Fruit fly (Drosophila melanogaster) whole organism, embryonic: Measurements from ENCODE around the gene RpL28.

Source experiments
- BEAF-32 ChIP-seq: fragments of 200-800 bp; sonication (Bioruptor generic); optimal IDR thresholded peaks from 3 replicates; lab custom pipeline; 2017; ENCODE audit warnings: missing biosample characterization, missing genetic modification characterization, mild to moderate bottlenecking, moderate library complexity, missing genetic modification reagents
- Bgb ChIP-seq: fragments of 200-800 bp; sonication (Bioruptor generic); IDR thresholded peaks from 2 replicates; pipeline ENCODE4 v1.3.6; 2022; ENCODE audit warnings: missing biosample characterization, missing genetic modification characterization; ENCODE audit not compliant: partially characterized antibody
- CG1024 ChIP-seq: fragments of 200-800 bp; sonication (Bioruptor generic); IDR thresholded peaks from 2 replicates; pipeline ENCODE4 v1.3.6; 2022; ENCODE audit warnings: missing biosample characterization, missing genetic modification characterization
- CG11398 ChIP-seq: fragments of 200-800 bp; sonication (Bioruptor generic); optimal IDR thresholded peaks from 2 replicates; lab custom pipeline; 2016; ENCODE audit warnings: missing biosample characterization, missing genetic modification characterization
- CG11560 ChIP-seq: fragments of 200-800 bp; sonication (Bioruptor generic); IDR thresholded peaks from 3 replicates; pipeline ENCODE4 v1.3.6; 2022; ENCODE audit warnings: missing biosample characterization, missing genetic modification characterization
- CG12104 ChIP-seq: fragments of 200-800 bp; sonication (Bioruptor generic); optimal IDR thresholded peaks from 3 replicates; lab custom pipeline; 2016; ENCODE audit warnings: missing biosample characterization, missing genetic modification characterization
- CG12744 ChIP-seq: fragments of 200-800 bp; sonication (Bioruptor generic); optimal IDR thresholded peaks from 2 replicates; lab custom pipeline; 2016; ENCODE audit warnings: missing biosample characterization, missing genetic modification characterization
- CG13624 ChIP-seq: fragments of 200-800 bp; sonication (Bioruptor generic); optimal IDR thresholded peaks from 2 replicates; lab custom pipeline; 2016; ENCODE audit warnings: missing biosample characterization, missing genetic modification characterization
- CG13775 ChIP-seq: fragments of 200-800 bp; sonication (Bioruptor generic); optimal IDR thresholded peaks from 3 replicates; lab custom pipeline; 2017; ENCODE audit warnings: missing biosample characterization, mild to moderate bottlenecking, missing genetic modification characterization
- CG1602 ChIP-seq: fragments of 200-800 bp; sonication (Bioruptor generic); optimal IDR thresholded peaks from 3 replicates; lab custom pipeline; 2016; ENCODE audit warnings: missing biosample characterization, missing genetic modification characterization
- CG16813 ChIP-seq: fragments of 200-800 bp; sonication (Bioruptor generic); IDR thresholded peaks from 3 replicates; pipeline ENCODE4 v1.3.6; 2022; ENCODE audit warnings: missing biosample characterization, missing genetic modification characterization; ENCODE audit not compliant: partially characterized antibody
- CG17568 ChIP-seq: fragments of 200-800 bp; sonication (Bioruptor generic); optimal IDR thresholded peaks from 2 replicates; lab custom pipeline; 2018; ENCODE audit warnings: missing biosample characterization, mild to moderate bottlenecking, missing genetic modification characterization, moderate library complexity
- CG17912 ChIP-seq: fragments of 200-800 bp; sonication (Bioruptor generic); optimal IDR thresholded peaks from 2 replicates; lab custom pipeline; 2018; ENCODE audit warnings: missing biosample characterization, mild to moderate bottlenecking, missing genetic modification characterization
- CG2129 ChIP-seq: fragments of 200-800 bp; sonication (Bioruptor generic); IDR thresholded peaks from 2 replicates; pipeline ENCODE4 v1.3.6; 2022; ENCODE audit warnings: missing biosample characterization, missing genetic modification characterization; ENCODE audit not compliant: partially characterized antibody
- CG33557 ChIP-seq: fragments of 200-800 bp; sonication (Bioruptor generic); optimal IDR thresholded peaks from 2 replicates; lab custom pipeline; 2019; ENCODE audit warnings: missing biosample characterization, mild to moderate bottlenecking, missing genetic modification characterization, moderate library complexity
- CG3838 ChIP-seq: fragments of 200-800 bp; sonication (Bioruptor generic); optimal IDR thresholded peaks from 3 replicates; lab custom pipeline; 2016; ENCODE audit warnings: missing biosample characterization, missing genetic modification characterization
- CG6272 ChIP-seq: fragments of 200-800 bp; sonication (Bioruptor generic); IDR thresholded peaks from 2 replicates; pipeline ENCODE4 v1.3.6; 2022; ENCODE audit warnings: missing biosample characterization, missing genetic modification characterization
- CG6791 ChIP-seq: fragments of 200-800 bp; sonication (Bioruptor generic); IDR thresholded peaks from 3 replicates; pipeline ENCODE4 v1.3.6; 2022; ENCODE audit warnings: missing biosample characterization, missing genetic modification characterization; ENCODE audit not compliant: partially characterized antibody
- CG9817 ChIP-seq: fragments of 200-800 bp; sonication (Bioruptor generic); optimal IDR thresholded peaks from 2 replicates; lab custom pipeline; 2018; ENCODE audit warnings: missing biosample characterization, mild to moderate bottlenecking, missing genetic modification characterization, moderate library complexity
- CG9876 ChIP-seq: fragments of 200-800 bp; sonication (Bioruptor generic); optimal IDR thresholded peaks from 2 replicates; lab custom pipeline; 2016; ENCODE audit warnings: missing biosample characterization, missing genetic modification characterization
- CG9932 ChIP-seq: fragments of 200-800 bp; sonication (Bioruptor generic); IDR thresholded peaks from 2 replicates; pipeline ENCODE4 v1.3.6; 2022; ENCODE audit warnings: missing biosample characterization, missing genetic modification characterization
- D19B ChIP-seq: fragments of 200-800 bp; sonication (Bioruptor generic); optimal IDR thresholded peaks from 2 replicates; lab custom pipeline; 2017; ENCODE audit warnings: missing biosample characterization, mild to moderate bottlenecking, missing genetic modification characterization
- Deaf1 ChIP-seq: fragments of 200-800 bp; optimal IDR thresholded peaks from 3 replicates; lab custom pipeline; 2019; ENCODE audit warnings: missing biosample characterization, mild to moderate bottlenecking, missing genetic modification characterization, moderate library complexity
- Gug ChIP-seq: fragments of 200-800 bp; sonication (Bioruptor generic); IDR thresholded peaks from 4 replicates; pipeline ENCODE4 v1.3.6; 2022; ENCODE audit warnings: missing biosample characterization, missing genetic modification characterization
- H15 ChIP-seq: fragments of 200-800 bp; sonication (Bioruptor generic); IDR thresholded peaks from 3 replicates; pipeline ENCODE4 v1.3.6; 2022; ENCODE audit warnings: missing biosample characterization, missing genetic modification characterization
- HLHmδ ChIP-seq: fragments of 200-800 bp; sonication (Bioruptor generic); optimal IDR thresholded peaks from 2 replicates; lab custom pipeline; 2018; ENCODE audit warnings: missing biosample characterization, mild to moderate bottlenecking, missing genetic modification characterization, moderate library complexity
- NC2β ChIP-seq: fragments of 200-800 bp; sonication (Bioruptor generic); optimal IDR thresholded peaks from 2 replicates; lab custom pipeline; 2016; ENCODE audit warnings: missing biosample characterization, missing genetic modification characterization
- NK7.1 ChIP-seq: fragments of 200-800 bp; sonication (Bioruptor generic); optimal IDR thresholded peaks from 3 replicates; lab custom pipeline; 2016; ENCODE audit warnings: missing biosample characterization, missing genetic modification characterization
- Opbp ChIP-seq: fragments of 200-800 bp; sonication (Bioruptor generic); IDR thresholded peaks from 3 replicates; pipeline ENCODE4 v1.3.6; 2022; ENCODE audit warnings: missing biosample characterization, missing genetic modification characterization; ENCODE audit not compliant: partially characterized antibody
- Poxn ChIP-seq: fragments of 200-800 bp; sonication (Bioruptor generic); IDR thresholded peaks from 2 replicates; pipeline ENCODE4 v1.3.6; 2022; ENCODE audit warnings: missing biosample characterization, missing genetic modification characterization
- Trl ChIP-seq, 3 experiments: fragments of >200 bp in 2 of 3; fragments of 200-800 bp in 1 of 3; sonication (Bioruptor generic) in 1 of 3; optimal IDR thresholded peaks; 2 replicates in 1 of 3; 3 replicates in 2 of 3; lab custom pipeline; 2016 to 2017; ENCODE audit warnings: missing biosample characterization in 1 of 3, missing genetic modification characterization in 1 of 3
- al ChIP-seq: fragments of 200-800 bp; sonication (Bioruptor generic); IDR thresholded peaks from 2 replicates; pipeline ENCODE4 v1.3.6; 2022; ENCODE audit warnings: missing biosample characterization, missing genetic modification characterization
- amos ChIP-seq: fragments of 200-800 bp; sonication (Bioruptor generic); IDR thresholded peaks from 2 replicates; pipeline ENCODE4 v1.3.6; 2022; ENCODE audit warnings: missing biosample characterization, missing genetic modification characterization; ENCODE audit not compliant: partially characterized antibody
- ash1 ChIP-seq: fragments of 200-800 bp; sonication (Bioruptor generic); optimal IDR thresholded peaks from 2 replicates; lab custom pipeline; 2018; ENCODE audit warnings: missing biosample characterization, mild to moderate bottlenecking, missing genetic modification characterization
- bigmax ChIP-seq: fragments of 200-800 bp; sonication (Bioruptor generic); optimal IDR thresholded peaks from 2 replicates; lab custom pipeline; 2018; ENCODE audit warnings: missing biosample characterization, mild to moderate bottlenecking, missing genetic modification characterization
- dmrt11E ChIP-seq: fragments of 200-800 bp; sonication (Bioruptor generic); optimal IDR thresholded peaks from 3 replicates; lab custom pipeline; 2018; ENCODE audit warnings: missing biosample characterization, mild to moderate bottlenecking, missing genetic modification characterization, moderate library complexity
- fu2 ChIP-seq: fragments of 200-800 bp; sonication (Bioruptor generic); optimal IDR thresholded peaks from 2 replicates; lab custom pipeline; 2016; ENCODE audit warnings: missing biosample characterization, missing genetic modification characterization
- gem ChIP-seq: fragments of 200-800 bp; sonication (Bioruptor generic); optimal IDR thresholded peaks from 2 replicates; lab custom pipeline; 2019; ENCODE audit warnings: missing biosample characterization, mild to moderate bottlenecking, missing genetic modification characterization, moderate library complexity
- hbn ChIP-seq: fragments of 200-800 bp; sonication (Bioruptor generic); IDR thresholded peaks from 2 replicates; pipeline ENCODE4 v1.3.6; 2022; ENCODE audit warnings: missing biosample characterization, missing genetic modification characterization; ENCODE audit not compliant: partially characterized antibody
- insv ChIP-seq, 2 experiments: fragments of 200-800 bp; sonication (Bioruptor generic); optimal IDR thresholded peaks; 3 replicates each; lab custom pipeline; 2016 to 2018; ENCODE audit warnings: missing biosample characterization in 2 of 2, missing genetic modification characterization in 2 of 2
- jing ChIP-seq: fragments of 200-800 bp; sonication (Bioruptor generic); optimal IDR thresholded peaks from 2 replicates; lab custom pipeline; 2018; ENCODE audit warnings: missing biosample characterization, mild to moderate bottlenecking, missing genetic modification characterization
- mam ChIP-seq: fragments of 200-800 bp; sonication (Bioruptor generic); optimal IDR thresholded peaks from 3 replicates; lab custom pipeline; 2016; ENCODE audit warnings: missing biosample characterization, missing genetic modification characterization
- pnt ChIP-seq: fragments of 200-800 bp; sonication (Bioruptor generic); optimal IDR thresholded peaks from 3 replicates; lab custom pipeline; 2016; ENCODE audit warnings: missing biosample characterization, missing genetic modification characterization
- psq ChIP-seq: fragments of 200-800 bp; sonication (Bioruptor generic); optimal IDR thresholded peaks from 2 replicates; lab custom pipeline; 2017; ENCODE audit warnings: missing biosample characterization, missing genetic modification characterization
- pum ChIP-seq: fragments of 200-800 bp; sonication (Bioruptor generic); optimal IDR thresholded peaks from 2 replicates; lab custom pipeline; 2016; ENCODE audit warnings: missing biosample characterization, missing genetic modification characterization
- sc ChIP-seq, 3 experiments: fragments of >200 bp in 2 of 3; fragments of 200-800 bp in 1 of 3; sonication (Bioruptor generic) in 1 of 3; optimal IDR thresholded peaks; 2 replicates in 2 of 3; 3 replicates in 1 of 3; lab custom pipeline; 2017; ENCODE audit warnings: mild to moderate bottlenecking in 1 of 3, missing biosample characterization in 1 of 3, missing genetic modification characterization in 1 of 3, missing genetic modification reagents in 1 of 3
- schlank ChIP-seq: fragments of 200-800 bp; sonication (Bioruptor generic); optimal IDR thresholded peaks from 2 replicates; lab custom pipeline; 2018; ENCODE audit warnings: missing biosample characterization, mild to moderate bottlenecking, missing genetic modification characterization
- tap ChIP-seq: fragments of 200-800 bp; optimal IDR thresholded peaks from 3 replicates; lab custom pipeline; 2019; ENCODE audit warnings: missing biosample characterization, mild to moderate bottlenecking, missing genetic modification characterization, moderate library complexity
- tio ChIP-seq: fragments of 200-800 bp; sonication (Bioruptor generic); optimal IDR thresholded peaks from 2 replicates; lab custom pipeline; 2017; ENCODE audit warnings: missing biosample characterization, missing genetic modification characterization, inconsistent platforms

RpL28 gene

dm6 chr3L:3194059-3194458, 28.7 kb downstream of the RpL28 start (continued):
- peak; percentile 88 for TF ChIP-seq CG13775 (GFP tag; lab: Kevin White, UChicago)
- peak; percentile 74 for TF ChIP-seq Deaf1 (tag; lab: Kevin White, UChicago)
- TF ChIP-seq CG2129 (GFP tag; lab: Robert Waterston, UW), result no peak
- TF ChIP-seq tap (tag; lab: Kevin White, UChicago), result peak; percentile 92
- peak; percentile 82 for TF ChIP-seq CG9817 (tag; lab: Kevin White, UChicago)
- no peak for TF ChIP-seq amos (GFP tag; lab: Robert Waterston, UW)
- no peak for TF ChIP-seq Bgb (GFP tag; lab: Robert Waterston, UW)
- peak; percentile 57 for TF ChIP-seq mam (GFP tag; lab: Kevin White, UChicago)
- peak; percentile 88 for TF ChIP-seq Gug
- TF ChIP-seq HLHmδ (GFP tag; lab: Kevin White, UChicago), result no peak
- TF ChIP-seq Poxn (GFP tag; lab: Robert Waterston, UW), result peak; percentile 54; the same call in 1 of the 2 replicates
- TF ChIP-seq bigmax (GFP tag; lab: Kevin White, UChicago), result peak; percentile 53
- peak; percentile 46 for TF ChIP-seq pum (GFP tag; lab: Kevin White, UChicago)
- peak; percentile 89 for TF ChIP-seq CG12104 (GFP tag; lab: Kevin White, UChicago)
- TF ChIP-seq Trl (optimal IDR thresholded peaks at IDR 0.05; lab: Kevin White, UChicago), result no peak
- peak; percentile 47 for TF ChIP-seq Trl (GFP tag; optimal IDR thresholded peaks at IDR 0.05; lab: Kevin White, UChicago)
- TF ChIP-seq sc (optimal IDR thresholded peaks at IDR 0.05; lab: Kevin White, UChicago), result no peak
- TF ChIP-seq sc (GFP tag; optimal IDR thresholded peaks at IDR 0.05; lab: Kevin White, UChicago), result peak; percentile 91
- TF ChIP-seq CG17912 (GFP tag; lab: Kevin White, UChicago), result no peak
- TF ChIP-seq CG11398 (GFP tag; lab: Kevin White, UChicago), result peak; percentile 13
- TF ChIP-seq jing (GFP tag; lab: Kevin White, UChicago), result peak; percentile 82
- TF ChIP-seq CG3838 (GFP tag; lab: Kevin White, UChicago), result peak; percentile 56
- peak; percentile 79 for TF ChIP-seq D19B (GFP tag; lab: Kevin White, UChicago)
- TF ChIP-seq Opbp (GFP tag; lab: Robert Waterston, UW), result no peak
- peak; percentile 91 for TF ChIP-seq H15 (GFP tag; lab: Robert Waterston, UW)
- TF ChIP-seq tio, result peak; percentile 88
- TF ChIP-seq dmrt11E (tag; lab: Kevin White, UChicago), result peak; percentile 93
- no peak for TF ChIP-seq hbn (GFP tag; lab: Robert Waterston, UW)
- TF ChIP-seq CG16813, result no peak
- TF ChIP-seq psq (GFP tag; lab: Kevin White, UChicago), result peak; percentile 75
- peak; percentile 46 for TF ChIP-seq NK7.1 (GFP tag; lab: Kevin White, UChicago)
- TF ChIP-seq pnt, result peak; percentile 42
- TF ChIP-seq ash1, result peak; percentile 63
- TF ChIP-seq CG12744 (GFP tag; lab: Kevin White, UChicago), result peak; percentile 3
- TF ChIP-seq al, result peak; percentile 80
- TF ChIP-seq gem (tag; lab: Kevin White, UChicago), result peak; percentile 96
- TF ChIP-seq CG9876 (GFP tag; lab: Kevin White, UChicago), result no peak
- peak; percentile 81 for TF ChIP-seq CG6272 (GFP tag; lab: Robert Waterston, UW)
- TF ChIP-seq CG1024 (GFP tag; lab: Robert Waterston, UW), result peak; percentile 91
- TF ChIP-seq fu2 (GFP tag; lab: Kevin White, UChicago), result peak; percentile 14
- no peak for TF ChIP-seq CG17568 (GFP tag; lab: Kevin White, UChicago)
- TF ChIP-seq NC2β (GFP tag; lab: Kevin White, UChicago), result peak; percentile 43
- peak in 1 of 2 experiments; percentile 11 for TF ChIP-seq insv (GFP tag; optimal IDR thresholded peaks at IDR 0.05; lab: Kevin White, UChicago)
- peak; percentile 68 for TF ChIP-seq schlank (tag; lab: Kevin White, UChicago)
- TF ChIP-seq CG1602 (GFP tag; lab: Kevin White, UChicago), result peak; percentile 86
- TF ChIP-seq CG6791, result no peak
- peak; percentile 68; the same call in 2 of the 3 replicates for TF ChIP-seq CG11560 (tag; lab: Robert Waterston, UW)
- peak; percentile 79 for TF ChIP-seq CG33557 (GFP tag; lab: Kevin White, UChicago)
- TF ChIP-seq CG13624 (GFP tag; lab: Kevin White, UChicago), result peak; percentile 23
- TF ChIP-seq BEAF-32 (GFP tag; lab: Kevin White, UChicago), result no peak
- peak; percentile 81 for TF ChIP-seq CG9932
